1 fruit fly cellular context compared by ENCODE assay signal in genomic region chr2L:13176701-13177249, dm6.
TF ChIP-seq lines count a peak whose summit lies in the region.

Gene Sfmbt, minus strand, starts transcription at chr2L:13176785.
Gene CG5439, plus strand, starts transcription at chr2L:13177150.

TF ChIP-seq in whole organism, embryonic, 481 proteins besides CTCF, POLR2A, EP300 and RAD21 (continued from another document and continues in another):
- peak; percentile 9; the same call in 1 of the 2 replicates for TF ChIP-seq Oaz (GFP tag; IDR thresholded peaks at IDR 0.05; lab: Robert Waterston, UW)
- TF ChIP-seq CG13894 (tag; optimal IDR thresholded peaks at IDR 0.05; lab: Kevin White, UChicago), result no peak
- no peak for TF ChIP-seq Hr78 (GFP tag; optimal IDR thresholded peaks at IDR 0.05; lab: Kevin White, UChicago)
- TF ChIP-seq ro (GFP tag; IDR thresholded peaks at IDR 0.05; lab: Robert Waterston, UW), result no peak
- peak; percentile 46 for TF ChIP-seq CG10462 (GFP tag; optimal IDR thresholded peaks at IDR 0.05; lab: Kevin White, UChicago)
- peak; percentile 42; the same call in 1 of the 3 replicates for TF ChIP-seq ken (GFP tag; IDR thresholded peaks at IDR 0.05; lab: Robert Waterston, UW)
- peak; percentile 100 for TF ChIP-seq CG3995 (GFP tag; optimal IDR thresholded peaks at IDR 0.05; lab: Kevin White, UChicago)
- TF ChIP-seq tx (GFP tag; optimal IDR thresholded peaks at IDR 0.05; lab: Kevin White, UChicago), result peak; percentile 75
- TF ChIP-seq CG11695 (GFP tag; IDR thresholded peaks at IDR 0.05; lab: Robert Waterston, UW), result 0 out of 3 replicates have a peak, but pooled peaks have one; percentile 20
- TF ChIP-seq wek (GFP tag; optimal IDR thresholded peaks at IDR 0.05; lab: Kevin White, UChicago), result no peak
- no peak for TF ChIP-seq CG7839 (tag; optimal IDR thresholded peaks at IDR 0.05; lab: Kevin White, UChicago)
- peak; percentile 91 for TF ChIP-seq lilli (GFP tag; optimal IDR thresholded peaks at IDR 0.05; lab: Kevin White, UChicago)
- peak; percentile 50 for TF ChIP-seq CG1647 (GFP tag; optimal IDR thresholded peaks at IDR 0.05; lab: Kevin White, UChicago)
- TF ChIP-seq Ets65A (GFP tag; lab: Kevin White, UChicago), result peak; percentile 98
- peak; percentile 68 for TF ChIP-seq slou (GFP tag; optimal IDR thresholded peaks at IDR 0.05; lab: Kevin White, UChicago)
- TF ChIP-seq CG18476 (GFP tag; optimal IDR thresholded peaks at IDR 0.05; lab: Kevin White, UChicago), result peak; percentile 76
- peak; percentile 80 for TF ChIP-seq Sry-β (GFP tag; optimal IDR thresholded peaks at IDR 0.05; lab: Kevin White, UChicago)
- peak; percentile 33 for TF ChIP-seq unc-4 (GFP tag; IDR thresholded peaks at IDR 0.05; lab: Robert Waterston, UW; ENCODE audit: partially characterized antibody)
- peak; percentile 83 for TF ChIP-seq CG1602 (GFP tag; optimal IDR thresholded peaks at IDR 0.05; lab: Kevin White, UChicago)
- peak; percentile 73 for TF ChIP-seq Fer1 (GFP tag; optimal IDR thresholded peaks at IDR 0.05; lab: Kevin White, UChicago)
- TF ChIP-seq Awh (GFP tag; IDR thresholded peaks at IDR 0.05; lab: Robert Waterston, UW), result no peak
- TF ChIP-seq Mrtf (GFP tag; IDR thresholded peaks at IDR 0.05; lab: Robert Waterston, UW), result peak; percentile 70
- TF ChIP-seq NfI (GFP tag; optimal IDR thresholded peaks at IDR 0.05; lab: Kevin White, UChicago), result peak; percentile 74
- peak; percentile 84 for TF ChIP-seq HmgZ (tag; optimal IDR thresholded peaks at IDR 0.05; lab: Kevin White, UChicago)
- TF ChIP-seq CG2712 (tag; optimal IDR thresholded peaks at IDR 0.05; lab: Kevin White, UChicago), result peak; percentile 82
- TF ChIP-seq D19B (GFP tag; optimal IDR thresholded peaks at IDR 0.05; lab: Kevin White, UChicago), result no peak
- no peak for TF ChIP-seq toy (GFP tag; IDR thresholded peaks at IDR 0.05; lab: Robert Waterston, UW)
- TF ChIP-seq Dek (tag; optimal IDR thresholded peaks at IDR 0.05; lab: Kevin White, UChicago), result peak; percentile 74
- peak; percentile 56 for TF ChIP-seq vfl (GFP tag; optimal IDR thresholded peaks at IDR 0.05; lab: Kevin White, UChicago)
- TF ChIP-seq Adf1 (GFP tag; IDR thresholded peaks at IDR 0.05; lab: Robert Waterston, UW), result peak; percentile 21; the same call in 1 of the 2 replicates
- no peak for TF ChIP-seq CG11696 (GFP tag; IDR thresholded peaks at IDR 0.05; lab: Robert Waterston, UW)
- no peak for TF ChIP-seq odd (GFP tag; optimal IDR thresholded peaks at IDR 0.05; lab: Kevin White, UChicago)
- TF ChIP-seq CG10366 (GFP tag; IDR thresholded peaks at IDR 0.05; lab: Robert Waterston, UW), result peak; percentile 39; the same call in 1 of the 2 replicates
- no peak for TF ChIP-seq hth (optimal IDR thresholded peaks at IDR 0.05; lab: Kevin White, UChicago)
- peak; percentile 79 for TF ChIP-seq Camta (GFP tag; optimal IDR thresholded peaks at IDR 0.05; lab: Kevin White, UChicago)
- no peak; the same call in 1 of the 3 replicates for TF ChIP-seq CG17361 (GFP tag; IDR thresholded peaks at IDR 0.05; lab: Robert Waterston, UW)
- peak; percentile 66; the same call in 2 of the 3 replicates for TF ChIP-seq Opbp (GFP tag; IDR thresholded peaks at IDR 0.05; lab: Robert Waterston, UW; ENCODE audit: partially characterized antibody)
- TF ChIP-seq CG4404 (GFP tag; IDR thresholded peaks at IDR 0.05; lab: Robert Waterston, UW), result peak; percentile 49; the same call in 1 of the 2 replicates
- no peak for TF ChIP-seq mirr (GFP tag; optimal IDR thresholded peaks at IDR 0.05; lab: Kevin White, UChicago)
- no peak for TF ChIP-seq CG11723 (GFP tag; optimal IDR thresholded peaks at IDR 0.05; lab: Kevin White, UChicago)
- TF ChIP-seq Sox102F (GFP tag; optimal IDR thresholded peaks at IDR 0.05; lab: Kevin White, UChicago), result no peak
- no peak for TF ChIP-seq zf30C (GFP tag; optimal IDR thresholded peaks at IDR 0.05; lab: Kevin White, UChicago)
- TF ChIP-seq kay (GFP tag; optimal IDR thresholded peaks at IDR 0.05; lab: Kevin White, UChicago), result peak; percentile 91
- peak; percentile 55 for TF ChIP-seq CG5245 (GFP tag; optimal IDR thresholded peaks at IDR 0.05; lab: Kevin White, UChicago)
- TF ChIP-seq CrebB (tag; optimal IDR thresholded peaks at IDR 0.05; lab: Kevin White, UChicago), result no peak
- no peak; the same call in 1 of the 2 replicates for TF ChIP-seq HLH3B (GFP tag; IDR thresholded peaks at IDR 0.05; lab: Robert Waterston, UW)
- peak; percentile 88 for TF ChIP-seq CG13775 (GFP tag; optimal IDR thresholded peaks at IDR 0.05; lab: Kevin White, UChicago)
- TF ChIP-seq CG6854 (GFP tag; optimal IDR thresholded peaks at IDR 0.05; lab: Kevin White, UChicago), result peak; percentile 16
- TF ChIP-seq ftz-f1 (GFP tag; optimal IDR thresholded peaks at IDR 0.05; lab: Kevin White, UChicago), result no peak
- TF ChIP-seq croc (GFP tag; conservative IDR thresholded peaks at IDR 0.05; lab: Robert Waterston, UW), result peak; percentile 61
- TF ChIP-seq Atf6 (GFP tag; IDR thresholded peaks at IDR 0.05; lab: Robert Waterston, UW), result peak; percentile 53; the same call in 1 of the 2 replicates
- no peak for TF ChIP-seq ap (GFP tag; IDR thresholded peaks at IDR 0.05; lab: Robert Waterston, UW)
- TF ChIP-seq CG5180 (GFP tag; optimal IDR thresholded peaks at IDR 0.05; lab: Kevin White, UChicago), result no peak
- TF ChIP-seq CG10979 (tag; optimal IDR thresholded peaks at IDR 0.05; lab: Kevin White, UChicago), result peak; percentile 62
- no peak for TF ChIP-seq CG15073 (GFP tag; optimal IDR thresholded peaks at IDR 0.05; lab: Kevin White, UChicago)
- peak; percentile 34; the same call in 1 of the 2 replicates for TF ChIP-seq Drgx (GFP tag; IDR thresholded peaks at IDR 0.05; lab: Robert Waterston, UW)
- no peak for TF ChIP-seq eve (GFP tag; optimal IDR thresholded peaks at IDR 0.05; lab: Kevin White, UChicago)
- peak; percentile 70; the same call in 2 of the 3 replicates for TF ChIP-seq CG34422 (GFP tag; IDR thresholded peaks at IDR 0.05; lab: Robert Waterston, UW)
- peak; percentile 43 for TF ChIP-seq repo (GFP tag; optimal IDR thresholded peaks at IDR 0.05; lab: Kevin White, UChicago)
- TF ChIP-seq CG4282 (GFP tag; optimal IDR thresholded peaks at IDR 0.05; lab: Kevin White, UChicago), result no peak
- peak; percentile 57 for TF ChIP-seq NC2β (GFP tag; optimal IDR thresholded peaks at IDR 0.05; lab: Kevin White, UChicago)
- TF ChIP-seq CG9876 (GFP tag; optimal IDR thresholded peaks at IDR 0.05; lab: Kevin White, UChicago), result peak; percentile 69
- peak; percentile 85 for TF ChIP-seq dpn (GFP tag; optimal IDR thresholded peaks at IDR 0.05; lab: Kevin White, UChicago)
- TF ChIP-seq CG17802 (tag; optimal IDR thresholded peaks at IDR 0.05; lab: Kevin White, UChicago), result peak; percentile 43
- peak; percentile 83 for TF ChIP-seq shn (GFP tag; optimal IDR thresholded peaks at IDR 0.05; lab: Kevin White, UChicago)
- peak; percentile 81 for TF ChIP-seq CG13424 (tag; optimal IDR thresholded peaks at IDR 0.05; lab: Kevin White, UChicago)
- TF ChIP-seq lov (optimal IDR thresholded peaks at IDR 0.05; lab: Kevin White, UChicago), result no peak
- no peak for TF ChIP-seq lov (GFP tag; IDR thresholded peaks at IDR 0.05; lab: Robert Waterston, UW)
- peak; percentile 29 for TF ChIP-seq CG9437 (GFP tag; optimal IDR thresholded peaks at IDR 0.05; lab: Kevin White, UChicago)
- TF ChIP-seq CG9609 (GFP tag; optimal IDR thresholded peaks at IDR 0.05; lab: Kevin White, UChicago), result peak; percentile 78
- peak; percentile 58 for TF ChIP-seq Myb (GFP tag; optimal IDR thresholded peaks at IDR 0.05; lab: Kevin White, UChicago)
- TF ChIP-seq Spps (tag; optimal IDR thresholded peaks at IDR 0.05; lab: Kevin White, UChicago), result peak; percentile 22
- TF ChIP-seq hkb (optimal IDR thresholded peaks at IDR 0.05; lab: Kevin White, UChicago), result peak; percentile 60
- TF ChIP-seq hkb (GFP tag; IDR thresholded peaks at IDR 0.05; lab: Robert Waterston, UW), result peak; percentile 31; the same call in 1 of the 2 replicates
- TF ChIP-seq Xbp1 (GFP tag; optimal IDR thresholded peaks at IDR 0.05; lab: Kevin White, UChicago), result peak; percentile 87
- no peak for TF ChIP-seq CG10431 (GFP tag; optimal IDR thresholded peaks at IDR 0.05; lab: Kevin White, UChicago)
- TF ChIP-seq chn (GFP tag; optimal IDR thresholded peaks at IDR 0.05; lab: Kevin White, UChicago), result peak; percentile 71
- TF ChIP-seq dmrt99B (tag; optimal IDR thresholded peaks at IDR 0.05; lab: Kevin White, UChicago), result no peak
- peak; percentile 50 for TF ChIP-seq twi (tag; optimal IDR thresholded peaks at IDR 0.05; lab: Kevin White, UChicago)
- peak; percentile 90 for TF ChIP-seq ewg (GFP tag; optimal IDR thresholded peaks at IDR 0.05; lab: Kevin White, UChicago)
- TF ChIP-seq row (GFP tag; IDR thresholded peaks at IDR 0.05; lab: Robert Waterston, UW), result peak; percentile 94
- no peak for TF ChIP-seq ham (GFP tag; IDR thresholded peaks at IDR 0.05; lab: Robert Waterston, UW)
- peak; percentile 86 for TF ChIP-seq Antp (GFP tag; optimal IDR thresholded peaks at IDR 0.05; lab: Kevin White, UChicago)
- no peak for TF ChIP-seq MESR4 (GFP tag; optimal IDR thresholded peaks at IDR 0.05; lab: Kevin White, UChicago)
- no peak for TF ChIP-seq Vsx1 (GFP tag; optimal IDR thresholded peaks at IDR 0.05; lab: Kevin White, UChicago)
- 0 out of 2 replicates have a peak, but pooled peaks have one; percentile 28 for TF ChIP-seq peb (GFP tag; IDR thresholded peaks at IDR 0.05; lab: Robert Waterston, UW)
- no peak for TF ChIP-seq crol (GFP tag; IDR thresholded peaks at IDR 0.05; lab: Robert Waterston, UW)
- peak; percentile 61 for TF ChIP-seq CG11247 (GFP tag; IDR thresholded peaks at IDR 0.05; lab: Robert Waterston, UW)
- peak; percentile 71 for TF ChIP-seq CG14441 (GFP tag; IDR thresholded peaks at IDR 0.05; lab: Robert Waterston, UW)
- TF ChIP-seq zfh1 (GFP tag; IDR thresholded peaks at IDR 0.05; lab: Robert Waterston, UW), result 0 out of 3 replicates have a peak, but pooled peaks have one; percentile 8
- peak; percentile 62 for TF ChIP-seq emc (GFP tag; optimal IDR thresholded peaks at IDR 0.05; lab: Kevin White, UChicago)
- TF ChIP-seq nom (GFP tag; optimal IDR thresholded peaks at IDR 0.05; lab: Kevin White, UChicago), result no peak
- no peak for TF ChIP-seq CG18599 (GFP tag; optimal IDR thresholded peaks at IDR 0.05; lab: Kevin White, UChicago)
- TF ChIP-seq Hr39 (optimal IDR thresholded peaks at IDR 0.05; lab: Kevin White, UChicago), result no peak
- no peak; the same call in 1 of the 2 replicates for TF ChIP-seq Rx (GFP tag; IDR thresholded peaks at IDR 0.05; lab: Robert Waterston, UW)
- 0 out of 2 replicates have a peak, but pooled peaks have one; percentile 50 for TF ChIP-seq chm (GFP tag; IDR thresholded peaks at IDR 0.05; lab: Robert Waterston, UW)
- TF ChIP-seq CG13296 (GFP tag; optimal IDR thresholded peaks at IDR 0.05; lab: Kevin White, UChicago), result no peak
- no peak for TF ChIP-seq hbn (GFP tag; IDR thresholded peaks at IDR 0.05; lab: Robert Waterston, UW; ENCODE audit: partially characterized antibody)
- peak; percentile 65 for TF ChIP-seq dmrt11E (tag; optimal IDR thresholded peaks at IDR 0.05; lab: Kevin White, UChicago)
- TF ChIP-seq wor (GFP tag; IDR thresholded peaks at IDR 0.05; lab: Robert Waterston, UW), result 0 out of 2 replicates have a peak, but pooled peaks have one; percentile 28
- TF ChIP-seq kah (GFP tag; optimal IDR thresholded peaks at IDR 0.05; lab: Kevin White, UChicago), result no peak
- TF ChIP-seq abd-A (tag; optimal IDR thresholded peaks at IDR 0.05; lab: Kevin White, UChicago), result no peak
- TF ChIP-seq CG7556 (GFP tag; optimal IDR thresholded peaks at IDR 0.05; lab: Kevin White, UChicago), result no peak
- peak; percentile 39 for TF ChIP-seq CG11398 (GFP tag; optimal IDR thresholded peaks at IDR 0.05; lab: Kevin White, UChicago)
- 0 out of 3 replicates have a peak, but pooled peaks have one; percentile 45 for TF ChIP-seq ase (GFP tag; IDR thresholded peaks at IDR 0.05; lab: Robert Waterston, UW)
- TF ChIP-seq psq (GFP tag; optimal IDR thresholded peaks at IDR 0.05; lab: Kevin White, UChicago), result peak; percentile 76
- no peak for TF ChIP-seq CG5953 (GFP tag; IDR thresholded peaks at IDR 0.05; lab: Robert Waterston, UW)
- TF ChIP-seq CG16779 (GFP tag; IDR thresholded peaks at IDR 0.05; lab: Robert Waterston, UW), result peak; percentile 61; the same call in 1 of the 2 replicates
- TF ChIP-seq Elba2 (GFP tag; optimal IDR thresholded peaks at IDR 0.05; lab: Kevin White, UChicago), result peak; percentile 68
- peak; percentile 17; the same call in 1 of the 2 replicates for TF ChIP-seq dimm (GFP tag; IDR thresholded peaks at IDR 0.05; lab: Robert Waterston, UW)
- TF ChIP-seq pfk (GFP tag; optimal IDR thresholded peaks at IDR 0.05; lab: Kevin White, UChicago), result no peak
- TF ChIP-seq CG12071 (GFP tag; optimal IDR thresholded peaks at IDR 0.05; lab: Kevin White, UChicago), result no peak
- TF ChIP-seq CG10565 (GFP tag; optimal IDR thresholded peaks at IDR 0.05; lab: Kevin White, UChicago), result no peak
- peak; percentile 23; the same call in 1 of the 2 replicates for TF ChIP-seq inv (GFP tag; IDR thresholded peaks at IDR 0.05; lab: Robert Waterston, UW; ENCODE audit: partially characterized antibody)
- peak; percentile 85 for TF ChIP-seq sug (tag; optimal IDR thresholded peaks at IDR 0.05; lab: Kevin White, UChicago)
- peak; percentile 33; the same call in 1 of the 2 replicates for TF ChIP-seq CG13287 (GFP tag; IDR thresholded peaks at IDR 0.05; lab: Robert Waterston, UW; ENCODE audit: partially characterized antibody)
- peak; percentile 84 for TF ChIP-seq CG12391 (tag; optimal IDR thresholded peaks at IDR 0.05; lab: Kevin White, UChicago)
- TF ChIP-seq gcm (GFP tag; optimal IDR thresholded peaks at IDR 0.05; lab: Kevin White, UChicago), result no peak
- no peak for TF ChIP-seq cad (GFP tag; optimal IDR thresholded peaks at IDR 0.05; lab: Kevin White, UChicago)
- no peak for TF ChIP-seq br (optimal IDR thresholded peaks at IDR 0.05; lab: Kevin White, UChicago)
- peak; percentile 96 for TF ChIP-seq Med (GFP tag; lab: Kevin White, UChicago)
- TF ChIP-seq cwo (GFP tag; optimal IDR thresholded peaks at IDR 0.05; lab: Kevin White, UChicago), result peak; percentile 55
- TF ChIP-seq lbe (GFP tag; optimal IDR thresholded peaks at IDR 0.05; lab: Kevin White, UChicago), result peak; percentile 77
- TF ChIP-seq CG1024 (GFP tag; IDR thresholded peaks at IDR 0.05; lab: Robert Waterston, UW), result no peak; the same call in 1 of the 2 replicates
- peak; percentile 2 for TF ChIP-seq CG6683 (GFP tag; optimal IDR thresholded peaks at IDR 0.05; lab: Kevin White, UChicago)
- TF ChIP-seq aop (GFP tag; IDR thresholded peaks at IDR 0.05; lab: Robert Waterston, UW), result no peak
- TF ChIP-seq D (optimal IDR thresholded peaks at IDR 0.05; lab: Kevin White, UChicago), result no peak
- peak; percentile 49 for TF ChIP-seq D (GFP tag; optimal IDR thresholded peaks at IDR 0.05; lab: Kevin White, UChicago)
- peak; percentile 44 for TF ChIP-seq Mad (GFP tag; optimal IDR thresholded peaks at IDR 0.05; lab: Kevin White, UChicago)
- TF ChIP-seq CG6654 (GFP tag; optimal IDR thresholded peaks at IDR 0.05; lab: Kevin White, UChicago), result peak; percentile 18
